Worm (Caenorhabditis elegans): ENCODE measurements around the gene best-1.

DNA sequence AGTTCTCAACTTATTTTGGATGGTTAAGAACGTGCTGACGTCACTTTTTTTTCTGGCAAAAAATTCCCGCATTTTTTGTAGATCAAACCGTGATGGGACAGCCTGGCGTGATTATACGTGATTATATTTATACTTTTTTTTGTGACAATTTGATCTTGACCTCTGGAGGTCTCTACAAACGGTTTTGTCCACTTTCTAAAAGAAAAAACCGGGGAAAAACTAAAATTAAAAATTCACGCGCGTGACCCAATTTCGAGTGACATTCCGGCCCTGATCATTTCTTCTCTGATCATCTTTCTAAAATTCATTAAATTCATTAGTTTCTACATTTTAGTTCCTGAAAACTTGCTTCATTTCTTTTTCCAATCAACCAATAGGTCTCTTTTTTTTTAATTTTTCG is 4.7 kb downstream of the best-1 start, which contains the start of gene rde-11:
- no peak for TF ChIP-seq him-1 (tag; optimal IDR thresholded peaks at IDR 0.05)
- TF ChIP-seq lag-1 (GFP tag; IDR thresholded peaks at IDR 0.05) = no peak
- TF ChIP-seq ama-1 (optimal IDR thresholded peaks at IDR 0.05) = no peak
- TF ChIP-seq ama-1 (GFP tag; optimal IDR thresholded peaks at IDR 0.05) = no peak
- TF ChIP-seq Y67H2A.10 (GFP tag; conservative IDR thresholded peaks at IDR 0.05) = no peak
- TF ChIP-seq T26A5.8 (tag; optimal IDR thresholded peaks at IDR 0.05) = no peak
- TF ChIP-seq athp-1 (tag; optimal IDR thresholded peaks at IDR 0.05) = no peak
- TF ChIP-seq pha-4 (tag; optimal IDR thresholded peaks at IDR 0.05) = no peak
- TF ChIP-seq ztf-6 (GFP tag; IDR thresholded peaks at IDR 0.05) = no peak
- TF ChIP-seq Y56A3A.18 (GFP tag; IDR thresholded peaks at IDR 0.05) = no peak
- no peak for TF ChIP-seq K12H6.12 (tag; optimal IDR thresholded peaks at IDR 0.05)
- TF ChIP-seq lsl-1 (GFP tag; optimal IDR thresholded peaks at IDR 0.05) = no peak
- no peak for TF ChIP-seq aptf-2 (GFP tag; conservative IDR thresholded peaks at IDR 0.05)

All from whole organism, young adult.